Worm (Caenorhabditis elegans) whole organism, L2 larva: ENCODE measurements around the gene nfu-1.

ENCODE experiments used
- blmp-1 ChIP-seq: sonication (generic microtip); optimal IDR thresholded peaks from 2 replicates; lab custom pipeline; 2017; ENCODE audit warnings: missing genetic modification characterization, mild to moderate bottlenecking, missing compliant biosample characterization, antibody characterized with exemption, moderate library complexity; ENCODE audit not compliant: insufficient read depth
- egl-27 ChIP-seq: sonication (generic microtip); optimal IDR thresholded peaks from 3 replicates; lab custom pipeline; 2017; ENCODE audit warnings: missing biosample characterization, missing genetic modification reagents, missing genetic modification characterization
- nhr-25 ChIP-seq: fragments of 150-350 bp; sonication (generic microtip); optimal IDR thresholded peaks from 3 replicates; lab custom pipeline; 2014; ENCODE audit warnings: missing biosample characterization, missing genetic modification characterization
- skn-1 ChIP-seq: sonication (generic microtip); optimal IDR thresholded peaks from 2 replicates; lab custom pipeline; 2017; ENCODE audit warnings: missing biosample characterization, missing genetic modification characterization
- snpc-4 ChIP-seq: fragments of 150-350 bp; optimal IDR thresholded peaks from 2 replicates; lab custom pipeline; 2014; ENCODE audit warnings: missing biosample characterization, missing genetic modification characterization

- TF ChIP-seq skn-1 (tag; lab: Kevin White, UChicago) (no peak), blmp-1 (tag; lab: Kevin White, UChicago) (no peak), egl-27 (tag; lab: Kevin White, UChicago) (no peak), nhr-25 (tag; lab: Kevin White, UChicago) (no peak), snpc-4 (tag; lab: Kevin White, UChicago) (no peak)
Measured at ce11 chrIV:10347528-10347927, 39.7 kb upstream of the nfu-1 start.
